Fruit fly (Drosophila melanogaster) whole organism, prepupa: Measurements from ENCODE around the gene Pi4KIIIalpha.
A peak's percentile ranks its signal among the peaks of the same experiment; 100 is the strongest.

ENCODE experiments used
- Blimp-1 ChIP-seq: fragments of 200-800 bp; sonication (Bioruptor generic); optimal IDR thresholded peaks from 3 replicates; lab custom pipeline; 2017; ENCODE audit warnings: missing biosample characterization, missing genetic modification characterization, mild to moderate bottlenecking, moderate library complexity, missing genetic modification reagents
- CG10631 ChIP-seq: fragments of 200-800 bp; sonication (Bioruptor generic); optimal IDR thresholded peaks from 2 replicates; lab custom pipeline; 2016; ENCODE audit warnings: missing biosample characterization, missing genetic modification characterization
- CG10669 ChIP-seq: fragments of 200-800 bp; sonication (Bioruptor generic); optimal IDR thresholded peaks from 3 replicates; lab custom pipeline; 2018; ENCODE audit warnings: missing biosample characterization, mild to moderate bottlenecking, missing genetic modification characterization, moderate library complexity
- CG11762 ChIP-seq: fragments of 200-800 bp; sonication (Bioruptor generic); optimal IDR thresholded peaks from 3 replicates; lab custom pipeline; 2016; ENCODE audit warnings: missing biosample characterization, missing genetic modification characterization; ENCODE audit not compliant: insufficient read depth
- CG1621 ChIP-seq: fragments of 200-800 bp; sonication (Bioruptor generic); optimal IDR thresholded peaks from 3 replicates; lab custom pipeline; 2018; ENCODE audit warnings: missing biosample characterization, mild to moderate bottlenecking, missing genetic modification characterization
- CG3032 ChIP-seq: fragments of 200-800 bp; optimal IDR thresholded peaks from 2 replicates; lab custom pipeline; 2019; ENCODE audit warnings: missing biosample characterization, mild to moderate bottlenecking, missing genetic modification characterization, moderate library complexity
- CG34406 ChIP-seq: fragments of 200-800 bp; sonication (Bioruptor generic); optimal IDR thresholded peaks from 3 replicates; lab custom pipeline; 2016; ENCODE audit warnings: missing biosample characterization, missing genetic modification characterization
- CG3919 ChIP-seq: fragments of 200-800 bp; sonication (Bioruptor generic); optimal IDR thresholded peaks from 3 replicates; lab custom pipeline; 2016; ENCODE audit warnings: missing biosample characterization, missing genetic modification characterization
- CG4318 ChIP-seq: fragments of 200-800 bp; sonication (Bioruptor generic); optimal IDR thresholded peaks from 3 replicates; lab custom pipeline; 2017; ENCODE audit warnings: missing biosample characterization, mild to moderate bottlenecking, missing genetic modification characterization
- CG6163 ChIP-seq: fragments of 200-800 bp; sonication (Bioruptor generic); IDR thresholded peaks from 3 replicates; pipeline ENCODE4 v1.3.6; 2022; ENCODE audit warnings: missing biosample characterization, missing genetic modification characterization
- CG6792 ChIP-seq: fragments of 200-800 bp; sonication (Bioruptor generic); optimal IDR thresholded peaks from 3 replicates; lab custom pipeline; 2016; ENCODE audit warnings: missing biosample characterization, missing genetic modification characterization
- CG6808 ChIP-seq: fragments of 200-800 bp; sonication (Bioruptor generic); optimal IDR thresholded peaks from 3 replicates; lab custom pipeline; 2017; ENCODE audit warnings: missing biosample characterization, missing genetic modification characterization, mild to moderate bottlenecking, moderate library complexity, missing genetic modification reagents
- CG6854 ChIP-seq: fragments of 200-800 bp; sonication (Bioruptor generic); optimal IDR thresholded peaks from 2 replicates; lab custom pipeline; 2017; ENCODE audit warnings: missing biosample characterization, mild to moderate bottlenecking, missing genetic modification characterization
- CG7368 ChIP-seq: fragments of 200-800 bp; sonication (Bioruptor generic); optimal IDR thresholded peaks from 3 replicates; lab custom pipeline; 2016; ENCODE audit warnings: missing biosample characterization, missing genetic modification characterization
- CG8119 ChIP-seq: fragments of 200-800 bp; sonication (Bioruptor generic); IDR thresholded peaks from 3 replicates; pipeline ENCODE4 v1.3.6; 2022; ENCODE audit warnings: missing biosample characterization, missing genetic modification characterization
- CG8319 ChIP-seq: fragments of 200-800 bp; sonication (Bioruptor generic); optimal IDR thresholded peaks from 3 replicates; lab custom pipeline; 2016; ENCODE audit warnings: missing biosample characterization, missing genetic modification characterization
- CG8632 ChIP-seq: fragments of 200-800 bp; sonication (Bioruptor generic); optimal IDR thresholded peaks from 3 replicates; lab custom pipeline; 2016; ENCODE audit warnings: missing biosample characterization, missing genetic modification characterization
- CG9139 ChIP-seq: fragments of 200-800 bp; sonication (Bioruptor generic); optimal IDR thresholded peaks from 3 replicates; lab custom pipeline; 2017; ENCODE audit warnings: missing biosample characterization, mild to moderate bottlenecking, missing genetic modification characterization
- Eip75B ChIP-seq: fragments of 200-800 bp; sonication (Bioruptor generic); optimal IDR thresholded peaks from 3 replicates; lab custom pipeline; 2016; ENCODE audit warnings: missing biosample characterization, missing genetic modification characterization
- Eip78C ChIP-seq: fragments of 200-800 bp; sonication (Bioruptor generic); peaks from one replicate; lab custom pipeline; 2016; ENCODE audit warnings: missing biosample characterization, missing genetic modification characterization
- Eip93F ChIP-seq: fragments of 200-800 bp; sonication (Bioruptor generic); optimal IDR thresholded peaks from 2 replicates; lab custom pipeline; 2016; ENCODE audit warnings: missing biosample characterization, mild to moderate bottlenecking, missing genetic modification characterization
- Ets21C ChIP-seq: fragments of 200-800 bp; sonication (Bioruptor generic); optimal IDR thresholded peaks from 3 replicates; lab custom pipeline; 2016; ENCODE audit warnings: missing biosample characterization, missing genetic modification characterization
- Ets96B ChIP-seq: fragments of 200-800 bp; optimal IDR thresholded peaks from 2 replicates; lab custom pipeline; 2019; ENCODE audit warnings: missing biosample characterization, mild to moderate bottlenecking, missing genetic modification characterization, moderate library complexity
- Hr39 ChIP-seq: fragments of 200-800 bp; sonication (Bioruptor generic); optimal IDR thresholded peaks from 2 replicates; lab custom pipeline; 2016; ENCODE audit warnings: missing biosample characterization, missing genetic modification characterization
- Hr4 ChIP-seq: fragments of 200-800 bp; sonication (Bioruptor generic); optimal IDR thresholded peaks from 3 replicates; lab custom pipeline; 2016; ENCODE audit warnings: missing biosample characterization, missing genetic modification characterization
- Met ChIP-seq: fragments of 200-800 bp; sonication (Bioruptor generic); optimal IDR thresholded peaks from 3 replicates; lab custom pipeline; 2016; ENCODE audit warnings: missing biosample characterization, missing genetic modification characterization
- OdsH ChIP-seq: fragments of 200-800 bp; sonication (Bioruptor generic); optimal IDR thresholded peaks from 3 replicates; lab custom pipeline; 2016; ENCODE audit warnings: missing biosample characterization, missing genetic modification characterization
- Smox ChIP-seq: fragments of 200-800 bp; sonication (Bioruptor generic); optimal IDR thresholded peaks from 3 replicates; lab custom pipeline; 2016; ENCODE audit warnings: missing biosample characterization, missing genetic modification characterization
- Sox14 ChIP-seq: fragments of 200-800 bp; sonication (Bioruptor generic); optimal IDR thresholded peaks from 3 replicates; lab custom pipeline; 2016; ENCODE audit warnings: missing biosample characterization, missing genetic modification characterization
- achi ChIP-seq: fragments of 200-800 bp; sonication (Bioruptor generic); optimal IDR thresholded peaks from 3 replicates; lab custom pipeline; 2016; ENCODE audit warnings: missing biosample characterization, missing genetic modification characterization
- acj6 ChIP-seq: fragments of 200-800 bp; sonication (Bioruptor generic); optimal IDR thresholded peaks from 3 replicates; lab custom pipeline; 2016; ENCODE audit warnings: missing biosample characterization, missing genetic modification characterization
- cyc ChIP-seq: fragments of 200-800 bp; sonication (Bioruptor generic); optimal IDR thresholded peaks from 3 replicates; lab custom pipeline; 2016; ENCODE audit warnings: missing biosample characterization, missing genetic modification characterization
- dac ChIP-seq: fragments of 200-800 bp; sonication (Bioruptor generic); optimal IDR thresholded peaks from 2 replicates; lab custom pipeline; 2017; ENCODE audit warnings: missing biosample characterization, mild to moderate bottlenecking, missing genetic modification characterization
- dsx ChIP-seq: fragments of 200-800 bp; optimal IDR thresholded peaks from 3 replicates; lab custom pipeline; 2019; ENCODE audit warnings: missing biosample characterization, mild to moderate bottlenecking, missing genetic modification characterization, moderate library complexity; ENCODE audit not compliant: poor library complexity, severe bottlenecking
- eg ChIP-seq: fragments of 200-800 bp; sonication (Bioruptor generic); IDR thresholded peaks from 3 replicates; pipeline ENCODE4 v1.3.6; 2022; ENCODE audit warnings: missing biosample characterization, missing genetic modification characterization
- fd59A ChIP-seq: fragments of 200-800 bp; sonication (Bioruptor generic); optimal IDR thresholded peaks from 2 replicates; lab custom pipeline; 2017; ENCODE audit warnings: missing biosample characterization, mild to moderate bottlenecking, missing genetic modification characterization, missing genetic modification reagents
- fd85E ChIP-seq: fragments of 200-800 bp; sonication (Bioruptor generic); optimal IDR thresholded peaks from 3 replicates; lab custom pipeline; 2016; ENCODE audit warnings: missing biosample characterization, missing genetic modification characterization
- lz ChIP-seq: fragments of 200-800 bp; sonication (Bioruptor generic); optimal IDR thresholded peaks from 3 replicates; lab custom pipeline; 2016; ENCODE audit warnings: missing biosample characterization, missing genetic modification characterization
- pdm3 ChIP-seq: fragments of 200-800 bp; sonication (Bioruptor generic); optimal IDR thresholded peaks from 3 replicates; lab custom pipeline; 2016; ENCODE audit warnings: missing biosample characterization, missing genetic modification characterization
- salr ChIP-seq, 2 experiments: fragments of 200-800 bp; sonication (Bioruptor generic); optimal IDR thresholded peaks; 3 replicates each; lab custom pipeline; 2016 to 2018; ENCODE audit warnings: missing biosample characterization in 2 of 2, missing genetic modification characterization in 2 of 2, mild to moderate bottlenecking in 1 of 2
- spab ChIP-seq: fragments of 200-800 bp; sonication (Bioruptor generic); optimal IDR thresholded peaks from 2 replicates; lab custom pipeline; 2017; ENCODE audit warnings: missing biosample characterization, mild to moderate bottlenecking, missing genetic modification characterization, missing genetic modification reagents
- ss ChIP-seq, 2 experiments: fragments of 200-800 bp; sonication (Bioruptor generic); optimal IDR thresholded peaks; 2 replicates in 1 of 2; 3 replicates in 1 of 2; lab custom pipeline; 2017 to 2018; ENCODE audit warnings: mild to moderate bottlenecking in 2 of 2, missing biosample characterization in 2 of 2, missing genetic modification characterization in 2 of 2, moderate library complexity in 1 of 2
- topi ChIP-seq: fragments of 200-800 bp; sonication (Bioruptor generic); optimal IDR thresholded peaks from 3 replicates; lab custom pipeline; 2016; ENCODE audit warnings: missing biosample characterization, missing genetic modification characterization

Pi4KIIIalpha gene

DNA sequence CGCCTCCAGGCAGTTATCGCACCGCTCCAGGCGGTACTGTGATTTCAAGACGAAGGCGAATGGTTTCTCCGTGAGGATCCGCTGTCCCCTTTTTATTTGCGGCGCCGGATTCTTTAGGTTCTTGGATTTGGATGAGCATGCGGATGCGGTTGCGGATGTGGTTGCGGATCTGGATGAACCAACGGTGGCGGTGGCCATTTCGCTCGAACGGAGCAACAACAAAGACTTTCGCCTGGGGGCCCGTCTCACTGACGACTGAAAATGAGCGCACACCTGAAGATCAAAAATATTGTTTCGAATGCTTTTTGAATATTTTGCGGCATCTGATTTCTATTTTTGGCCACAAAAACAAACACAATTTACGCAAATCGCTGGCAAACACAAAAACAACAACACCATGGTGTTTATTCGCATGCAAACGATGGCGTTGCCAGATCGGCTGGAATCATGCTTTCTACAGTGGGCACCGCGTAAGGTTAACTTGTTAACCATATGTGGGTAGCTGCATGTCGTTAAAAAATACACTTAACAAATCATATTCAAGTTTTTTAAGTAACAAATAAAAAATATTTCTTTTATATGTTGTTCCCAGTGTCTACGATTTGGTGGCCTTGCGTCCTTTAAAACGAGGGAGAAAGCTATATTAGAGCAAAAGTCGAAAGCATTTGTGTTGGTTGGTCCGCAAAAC, 16.0 kb upstream of the Pi4KIIIalpha start, which contains the start of gene Smyd3 (continued):
- TF ChIP-seq pdm3 (GFP tag; lab: Kevin White, UChicago) (no peak), CG6792 (GFP tag; lab: Kevin White, UChicago) (peak; percentile 75), acj6 (GFP tag; lab: Kevin White, UChicago) (peak; percentile 85), CG3032 (tag; lab: Kevin White, UChicago) (peak; percentile 62), lz (GFP tag; lab: Kevin White, UChicago) (peak; percentile 89), achi (GFP tag; lab: Kevin White, UChicago) (peak; percentile 83), OdsH (peak; percentile 85), CG7368 (GFP tag; lab: Kevin White, UChicago) (peak; percentile 80), Eip93F (GFP tag; lab: Kevin White, UChicago) (no peak), Hr4 (peak; percentile 88), salr (GFP tag; optimal IDR thresholded peaks at IDR 0.05; lab: Kevin White, UChicago) (no peak), CG6163 (GFP tag; lab: Robert Waterston, UW) (peak; percentile 91), CG8119 (peak; percentile 80), Eip78C (GFP tag; lab: Kevin White, UChicago) (peak; percentile 96), CG1621 (tag; lab: Kevin White, UChicago) (peak; percentile 57), CG8319 (no peak), eg (GFP tag; lab: Robert Waterston, UW) (peak; percentile 91), CG34406 (GFP tag; lab: Kevin White, UChicago) (peak; percentile 78), Ets21C (GFP tag; lab: Kevin White, UChicago) (peak; percentile 81), Hr39 (GFP tag; lab: Kevin White, UChicago) (peak; percentile 89), CG6854 (GFP tag; lab: Kevin White, UChicago) (peak; percentile 2), CG11762 (GFP tag; lab: Kevin White, UChicago) (peak; percentile 70), spab (GFP tag; lab: Kevin White, UChicago) (no peak), Eip75B (GFP tag; lab: Kevin White, UChicago) (peak; percentile 88)
- TF ChIP-seq, all 60 proteins: peak for 40

DNA sequence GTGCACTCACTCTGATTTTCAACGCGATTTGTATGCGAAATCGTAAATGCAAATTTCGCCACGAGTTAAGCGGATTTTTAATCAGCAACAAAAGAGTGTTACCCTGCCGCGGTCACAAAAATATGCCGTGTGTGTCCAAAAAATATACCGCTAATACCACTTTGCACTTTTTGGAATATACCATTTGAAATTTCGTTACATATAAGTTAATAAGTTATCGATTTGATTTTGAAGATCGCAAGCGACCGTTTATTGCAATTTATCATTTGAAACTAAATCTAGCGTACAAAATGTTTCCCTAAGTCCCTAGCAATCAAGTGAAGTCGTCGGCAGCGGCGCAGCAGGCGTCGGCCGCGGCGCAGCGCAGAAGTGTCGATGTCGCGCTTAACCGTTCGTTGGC, 14.4 kb upstream of the Pi4KIIIalpha start, which contains the start of gene eIF3g1:
eIF3g1 (minus strand) TSS at position 101 of the 400 bp plus-strand sequence.
- peak; percentile 12 for TF ChIP-seq CG6854 (GFP tag; lab: Kevin White, UChicago)

DNA sequence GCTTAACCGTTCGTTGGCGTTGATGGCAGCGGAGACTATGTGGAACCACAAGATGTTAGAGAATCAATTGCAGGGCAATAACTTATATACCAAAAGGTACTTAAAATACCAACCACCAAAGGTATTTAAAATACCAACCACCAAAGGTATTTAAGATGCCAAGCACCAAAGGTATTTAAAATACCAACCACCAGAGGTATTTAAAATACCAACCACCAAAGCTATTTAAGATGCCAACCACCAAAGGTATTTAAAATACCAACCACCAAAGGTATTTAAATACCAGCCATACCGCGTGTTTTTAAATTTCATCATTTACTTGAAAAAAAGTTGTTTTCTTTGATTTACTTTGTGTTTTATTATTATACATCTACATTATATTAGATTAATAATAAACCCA, 7.2 kb upstream of the Pi4KIIIalpha start:
- no peak for TF ChIP-seq fd85E
- no peak for TF ChIP-seq Blimp-1
- no peak for TF ChIP-seq CG6792 (GFP tag; lab: Kevin White, UChicago)
- no peak for TF ChIP-seq Ets21C (GFP tag; lab: Kevin White, UChicago)

DNA sequence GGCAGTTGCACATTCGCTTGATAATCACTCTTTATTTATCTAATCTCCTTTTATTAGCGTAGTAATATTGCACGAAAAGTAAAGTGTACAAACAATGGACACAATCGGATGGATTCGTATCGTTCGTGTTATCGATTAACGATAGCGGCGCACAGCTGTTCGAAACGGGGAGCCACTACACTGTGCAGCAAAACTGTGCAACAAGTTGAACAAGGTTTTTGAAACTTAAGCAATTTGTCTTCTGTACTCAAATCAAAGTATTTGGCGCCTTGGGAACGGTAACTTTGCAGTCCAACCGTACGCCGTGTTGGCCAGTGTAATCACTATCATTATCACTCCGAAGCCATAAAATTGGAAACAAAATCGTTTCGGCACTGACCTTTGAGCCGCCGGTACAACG, 5.0 kb upstream of the Pi4KIIIalpha start, which contains the start of the genes Tsp3A and Seipin:
Tsp3A (minus strand) TSS at position 88 of the 400 bp plus-strand sequence.
Seipin (plus strand) TSS at position 149 of the 400 bp plus-strand sequence.
- TF ChIP-seq cyc (GFP tag; lab: Kevin White, UChicago) (peak; percentile 81), Sox14 (GFP tag; lab: Kevin White, UChicago) (peak; percentile 90), Eip93F (GFP tag; lab: Kevin White, UChicago) (peak; percentile 57), Smox (GFP tag; lab: Kevin White, UChicago) (peak; percentile 82), dac (GFP tag; lab: Kevin White, UChicago) (peak; percentile 74), topi (GFP tag; lab: Kevin White, UChicago) (peak; percentile 88), salr (GFP tag; optimal IDR thresholded peaks at IDR 0.05; lab: Kevin White, UChicago) (peak in 1 of 2 experiments; percentile 70), achi (GFP tag; lab: Kevin White, UChicago) (peak; percentile 74), CG6163 (GFP tag; lab: Robert Waterston, UW) (peak; percentile 94), acj6 (GFP tag; lab: Kevin White, UChicago) (no peak), CG7368 (GFP tag; lab: Kevin White, UChicago) (no peak), CG4318 (GFP tag; lab: Kevin White, UChicago) (no peak), CG3919 (peak; percentile 87), CG6808 (GFP tag; lab: Kevin White, UChicago) (peak; percentile 82), CG10669 (GFP tag; lab: Kevin White, UChicago) (peak; percentile 80), Ets21C (GFP tag; lab: Kevin White, UChicago) (peak; percentile 71), fd59A (GFP tag; lab: Kevin White, UChicago) (peak; percentile 45), CG10631 (GFP tag; lab: Kevin White, UChicago) (no peak), lz (GFP tag; lab: Kevin White, UChicago) (peak; percentile 84), CG8632 (GFP tag; lab: Kevin White, UChicago) (peak; percentile 72), CG9139 (peak; percentile 86), Ets96B (tag; lab: Kevin White, UChicago) (peak; percentile 77), dsx (peak; percentile 72), ss (GFP tag; optimal IDR thresholded peaks at IDR 0.05; lab: Kevin White, UChicago) (peak; percentile 85 to 88), spab (GFP tag; lab: Kevin White, UChicago) (peak; percentile 76), Eip78C (GFP tag; lab: Kevin White, UChicago) (peak; percentile 94), Met (GFP tag; lab: Kevin White, UChicago) (no peak)
